Worm (Caenorhabditis elegans) whole organism, early embryonic: ENCODE measurements around the gene F22E5.13.
"Not testable (repeated sequence)": the region's sequence is repeated elsewhere in the genome, so short reads cannot be mapped to it uniquely, and the experiment has no call there.

Experiments used
- B0310.2 ChIP-seq: sonication (generic microtip); optimal IDR thresholded peaks from 2 replicates; lab custom pipeline; 2016; ENCODE audit warnings: mild to moderate bottlenecking, missing genetic modification characterization, missing compliant biosample characterization
- F13C5.2 ChIP-seq: sonication (generic microtip); optimal IDR thresholded peaks from 2 replicates; lab custom pipeline; 2017; ENCODE audit warnings: mild to moderate bottlenecking, missing genetic modification characterization, inconsistent platforms, missing compliant biosample characterization
- aly-1 ChIP-seq: sonication (generic microtip); optimal IDR thresholded peaks from 2 replicates; lab custom pipeline; 2016; ENCODE audit warnings: missing genetic modification characterization, missing compliant biosample characterization
- ama-1 ChIP-seq: fragments of 150-350 bp; optimal IDR thresholded peaks from 2 replicates; lab custom pipeline; 2014
- ceh-13 ChIP-seq: fragments of 200-800 bp; sonication (Bioruptor generic); optimal IDR thresholded peaks from 2 replicates; lab custom pipeline; 2018; ENCODE audit warnings: mild to moderate bottlenecking, missing genetic modification characterization, missing compliant biosample characterization
- ceh-36 ChIP-seq: sonication (generic microtip); optimal IDR thresholded peaks from 2 replicates; lab custom pipeline; 2016; ENCODE audit warnings: missing genetic modification characterization, inconsistent platforms, missing compliant biosample characterization
- ets-7 ChIP-seq: sonication (generic microtip); optimal IDR thresholded peaks from 2 replicates; lab custom pipeline; 2016; ENCODE audit warnings: missing genotype, missing genetic modification characterization, missing compliant biosample characterization
- flt-1 ChIP-seq: fragments of 200-800 bp; sonication (Bioruptor generic); IDR thresholded peaks from 2 replicates; pipeline ENCODE4 v1.3.6; 2022; ENCODE audit warnings: missing genetic modification characterization, missing compliant biosample characterization
- hmbx-1 ChIP-seq: sonication (generic microtip); optimal IDR thresholded peaks from 2 replicates; lab custom pipeline; 2016; ENCODE audit warnings: mild to moderate bottlenecking, missing genetic modification characterization, missing compliant biosample characterization
- hmg-4 ChIP-seq: fragments of 200-800 bp; sonication (Bioruptor generic); optimal IDR thresholded peaks from 2 replicates; lab custom pipeline; 2018; ENCODE audit warnings: mild to moderate bottlenecking, missing genetic modification characterization, missing compliant biosample characterization
- hnd-1 ChIP-seq: sonication (generic microtip); optimal IDR thresholded peaks from 2 replicates; lab custom pipeline; 2016; ENCODE audit warnings: missing genetic modification characterization, missing compliant biosample characterization
- pes-1 ChIP-seq: fragments of 200-800 bp; sonication (Bioruptor generic); IDR thresholded peaks from 2 replicates; pipeline ENCODE4 v1.3.6; 2022; ENCODE audit warnings: missing genetic modification reagents, missing genetic modification characterization, missing compliant biosample characterization
- scrt-1 ChIP-seq: fragments of 200-800 bp; sonication (Bioruptor generic); IDR thresholded peaks from 2 replicates; pipeline ENCODE4 v1.3.6; 2022; ENCODE audit warnings: missing genetic modification characterization, missing compliant biosample characterization
- sea-1 ChIP-seq: fragments of 200-800 bp; sonication (Bioruptor generic); conservative IDR thresholded peaks from 2 replicates; pipeline ENCODE4 v1.3.6; 2022; ENCODE audit warnings: missing genetic modification characterization, missing compliant biosample characterization
- tbx-11 ChIP-seq: fragments of 200-800 bp; sonication (Bioruptor generic); IDR thresholded peaks from 2 replicates; pipeline ENCODE4 v1.3.6; 2022; ENCODE audit warnings: missing genetic modification characterization, missing compliant biosample characterization
- tbx-37 ChIP-seq: fragments of 200-800 bp; sonication (Bioruptor generic); conservative IDR thresholded peaks from 2 replicates; pipeline ENCODE4 v1.3.6; 2022; ENCODE audit warnings: missing genetic modification reagents, missing genetic modification characterization, missing compliant biosample characterization
- tra-4 ChIP-seq: sonication (generic microtip); optimal IDR thresholded peaks from 2 replicates; lab custom pipeline; 2017; ENCODE audit warnings: missing genetic modification characterization, missing compliant biosample characterization

F22E5.13 gene

DNA sequence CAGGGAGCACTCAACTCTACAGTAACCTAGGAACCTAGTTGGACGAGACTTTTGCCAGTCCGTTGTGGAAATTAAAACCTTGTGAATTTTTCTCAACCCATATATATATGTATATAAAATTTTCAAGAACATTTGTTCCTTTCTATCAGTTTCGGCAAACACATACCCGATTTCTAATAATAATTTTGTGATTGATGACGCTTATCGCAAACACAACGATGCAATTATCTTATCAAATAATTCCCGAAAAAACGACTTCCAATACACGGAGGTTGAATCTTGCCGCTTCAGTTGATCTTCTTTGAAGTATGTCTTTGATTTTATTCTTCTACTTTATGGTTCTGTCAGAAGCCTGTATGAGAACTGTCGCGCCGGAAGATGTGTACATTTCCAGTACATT, 15.6 kb upstream of the F22E5.13 start, which contains the start of gene F22E5.2:
F22E5.2 (plus strand) TSS at position 301 of the 400 bp plus-strand sequence.
- TF ChIP-seq ceh-36 (tag; lab: Kevin White, UChicago); F13C5.2 (tag; lab: Kevin White, UChicago); sea-1 (GFP tag; lab: Robert Waterston, UW): not testable (repeated sequence)

DNA sequence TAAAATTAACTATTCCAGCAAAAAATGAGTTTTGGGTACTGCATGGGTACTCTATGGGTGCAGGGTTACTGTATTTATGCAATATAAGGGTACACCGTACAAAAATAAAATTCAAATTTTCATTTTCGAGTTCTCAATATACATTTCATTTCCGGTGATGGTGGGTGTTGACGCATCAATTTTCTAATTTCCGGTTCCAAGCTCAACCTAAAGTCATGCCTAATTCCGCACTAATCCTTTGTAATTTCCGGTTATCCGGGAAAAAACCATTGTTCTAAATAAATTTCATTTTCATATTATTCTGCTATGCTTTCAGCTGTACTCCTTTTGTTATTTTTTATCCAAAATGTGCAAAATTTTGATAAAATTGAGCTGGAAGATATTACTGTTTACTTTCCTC, 9.9 kb upstream of the F22E5.13 start, which contains the start of gene gcy-21:
gcy-21 (plus strand) TSS at position 301 of the 400 bp plus-strand sequence.
- no peak for TF ChIP-seq scrt-1 (GFP tag; lab: Robert Waterston, UW)

DNA sequence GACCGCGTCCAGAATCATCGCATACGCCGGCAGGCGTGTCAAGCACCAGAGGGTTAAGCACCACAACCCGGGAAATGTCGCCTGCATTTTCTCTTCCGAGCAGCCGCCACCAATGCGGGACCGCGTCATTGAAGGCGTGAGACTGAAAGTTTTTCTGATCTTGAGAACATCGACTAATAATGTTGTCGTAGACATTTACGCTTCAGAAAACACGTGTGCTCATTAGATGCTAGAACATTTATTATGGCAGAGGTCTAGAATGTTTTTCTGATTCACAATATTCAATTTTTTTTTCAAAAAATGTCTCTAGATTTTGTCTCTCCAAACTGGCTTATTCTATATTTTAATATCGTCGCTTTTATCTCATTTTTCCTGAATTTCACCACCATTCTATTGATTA, 7.2 kb upstream of the F22E5.13 start, which contains the start of gene sri-47:
sri-47 (plus strand) TSS at position 301 of the 400 bp plus-strand sequence.
- TF ChIP-seq scrt-1 (GFP tag; lab: Robert Waterston, UW) (no peak), ceh-13 (GFP tag; lab: Kevin White, UChicago) (no peak), B0310.2 (tag; lab: Kevin White, UChicago) (no peak), hnd-1 (tag; lab: Kevin White, UChicago) (no peak), ceh-36 (tag; lab: Kevin White, UChicago) (no peak), hmbx-1 (no peak), tra-4 (no peak), ama-1 (lab: Kevin White, UChicago) (no peak), flt-1 (no peak), pes-1 (GFP tag; lab: Robert Waterston, UW) (no peak)

DNA sequence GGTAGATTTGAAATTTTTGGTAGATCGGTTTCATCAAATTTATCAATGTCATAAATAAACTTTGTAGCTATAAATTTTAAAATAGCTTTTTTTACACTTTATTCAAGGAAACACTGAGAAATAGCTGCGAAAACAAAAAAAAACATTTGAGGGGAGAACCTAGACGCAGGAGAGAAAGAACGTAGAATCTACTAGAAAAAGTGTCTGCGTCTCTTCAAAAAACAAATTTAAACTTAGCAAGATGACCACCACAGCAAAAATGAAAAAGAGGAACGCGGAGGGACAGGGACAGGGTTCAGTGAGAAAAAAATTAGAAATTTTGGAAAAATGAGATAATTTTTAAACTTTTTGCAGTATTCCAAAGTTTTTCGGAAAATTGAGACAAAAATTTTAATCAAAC, 424 bp downstream of the F22E5.13 start:
- TF ChIP-seq tbx-37 (GFP tag; lab: Robert Waterston, UW) (no peak), hmbx-1 (no peak), hnd-1 (tag; lab: Kevin White, UChicago) (no peak), pes-1 (GFP tag; lab: Robert Waterston, UW) (no peak), ets-7 (tag; lab: Kevin White, UChicago) (no peak), tbx-11 (GFP tag; lab: Robert Waterston, UW) (no peak), F13C5.2 (tag; lab: Kevin White, UChicago) (no peak), tra-4 (no peak), B0310.2 (tag; lab: Kevin White, UChicago) (no peak), scrt-1 (GFP tag; lab: Robert Waterston, UW) (no peak), ceh-13 (GFP tag; lab: Kevin White, UChicago) (no peak), hmg-4 (GFP tag; lab: Kevin White, UChicago) (no peak), flt-1 (no peak), aly-1 (tag; lab: Kevin White, UChicago) (no peak), sea-1 (GFP tag; lab: Robert Waterston, UW) (no peak), ceh-36 (tag; lab: Kevin White, UChicago) (no peak), ama-1 (lab: Kevin White, UChicago) (no peak)

DNA sequence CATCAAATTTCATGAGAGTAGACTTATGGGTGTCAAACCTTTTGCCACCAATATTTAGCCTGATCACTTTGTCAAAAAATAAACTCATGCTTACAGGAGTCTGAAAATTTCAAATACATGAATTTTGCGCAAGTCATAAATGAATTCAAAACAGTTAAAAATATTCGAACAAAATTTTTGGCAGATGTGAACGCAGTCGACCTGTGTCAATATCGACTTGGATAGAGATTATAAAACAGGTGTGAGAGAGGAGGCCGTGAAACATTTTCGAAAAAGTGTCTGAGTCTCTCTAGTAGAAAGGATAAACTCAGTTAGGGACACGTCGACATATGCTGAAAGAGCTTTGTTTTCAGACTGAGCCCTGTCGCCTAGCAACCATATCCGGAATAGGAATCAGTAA, 2.7 kb downstream of the F22E5.13 start, which contains the start of gene F22E5.12:
F22E5.12 (minus strand) TSS at position 101 of the 400 bp plus-strand sequence.
- not testable (repeated sequence) for TF ChIP-seq ceh-36 (tag; lab: Kevin White, UChicago); ama-1 (lab: Kevin White, UChicago); pes-1 (GFP tag; lab: Robert Waterston, UW)

DNA sequence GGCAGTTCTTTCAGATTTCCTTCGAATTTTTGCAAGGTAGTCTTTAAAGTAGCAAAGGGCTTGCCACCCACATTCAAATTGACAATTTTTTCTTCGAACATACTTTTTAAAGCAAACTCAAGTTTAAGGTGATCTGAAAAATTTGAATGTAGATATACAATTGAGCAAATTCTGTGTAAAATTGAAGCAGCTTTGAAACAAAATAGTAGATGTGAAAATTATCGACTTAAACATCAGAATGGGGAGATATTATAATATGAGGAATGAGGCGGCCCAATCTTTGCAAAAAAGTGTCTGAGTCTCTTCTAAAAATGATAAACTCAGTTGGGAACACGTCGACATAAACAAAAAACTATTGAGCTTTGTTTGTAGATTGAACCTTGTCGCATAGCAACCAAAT, 4.9 kb downstream of the F22E5.13 start, which contains the start of gene F22E5.11:
F22E5.11 (minus strand) TSS at position 101 of the 400 bp plus-strand sequence.
- TF ChIP-seq sea-1 (GFP tag; lab: Robert Waterston, UW) = no peak
- no peak for TF ChIP-seq hmg-4 (GFP tag; lab: Kevin White, UChicago)
- no peak for TF ChIP-seq B0310.2 (tag; lab: Kevin White, UChicago)
- no peak for TF ChIP-seq aly-1 (tag; lab: Kevin White, UChicago)

DNA sequence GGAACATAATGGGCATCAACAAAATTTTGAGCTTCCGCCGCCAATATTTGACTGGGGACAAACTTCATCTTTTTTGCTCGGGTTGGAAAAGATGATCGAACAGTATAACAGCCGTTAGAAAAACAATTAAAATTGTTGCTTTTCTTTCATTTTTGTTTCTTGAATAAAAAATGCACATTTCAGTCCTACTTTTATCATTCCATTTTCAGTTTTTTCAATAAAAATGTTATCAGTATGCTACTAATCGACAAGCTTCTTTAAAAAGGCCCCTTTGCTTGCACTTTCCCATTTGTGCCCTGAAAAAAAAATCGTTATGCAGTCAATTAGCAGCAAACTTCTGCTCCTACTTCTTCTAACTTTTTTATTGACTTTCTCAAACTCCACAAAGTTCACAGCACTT, 7.7 kb downstream of the F22E5.13 start, which contains the start of gene F22E5.7:
F22E5.7 (plus strand) TSS at position 301 of the 400 bp plus-strand sequence.
- TF ChIP-seq hmg-4 (GFP tag; lab: Kevin White, UChicago) = no peak
- TF ChIP-seq aly-1 (tag; lab: Kevin White, UChicago) = no peak
- no peak for TF ChIP-seq B0310.2 (tag; lab: Kevin White, UChicago)
- no peak for TF ChIP-seq tra-4
- no peak for TF ChIP-seq tbx-37 (GFP tag; lab: Robert Waterston, UW)
- TF ChIP-seq ama-1 (lab: Kevin White, UChicago) = no peak
- no peak for TF ChIP-seq ets-7 (tag; lab: Kevin White, UChicago)
- no peak for TF ChIP-seq hmbx-1
- TF ChIP-seq scrt-1 (GFP tag; lab: Robert Waterston, UW) = no peak
- TF ChIP-seq F13C5.2 (tag; lab: Kevin White, UChicago) = no peak
- no peak for TF ChIP-seq hnd-1 (tag; lab: Kevin White, UChicago)
- TF ChIP-seq ceh-13 (GFP tag; lab: Kevin White, UChicago) = no peak
- no peak for TF ChIP-seq tbx-11 (GFP tag; lab: Robert Waterston, UW)
- TF ChIP-seq flt-1 = no peak
- TF ChIP-seq sea-1 (GFP tag; lab: Robert Waterston, UW) = no peak

DNA sequence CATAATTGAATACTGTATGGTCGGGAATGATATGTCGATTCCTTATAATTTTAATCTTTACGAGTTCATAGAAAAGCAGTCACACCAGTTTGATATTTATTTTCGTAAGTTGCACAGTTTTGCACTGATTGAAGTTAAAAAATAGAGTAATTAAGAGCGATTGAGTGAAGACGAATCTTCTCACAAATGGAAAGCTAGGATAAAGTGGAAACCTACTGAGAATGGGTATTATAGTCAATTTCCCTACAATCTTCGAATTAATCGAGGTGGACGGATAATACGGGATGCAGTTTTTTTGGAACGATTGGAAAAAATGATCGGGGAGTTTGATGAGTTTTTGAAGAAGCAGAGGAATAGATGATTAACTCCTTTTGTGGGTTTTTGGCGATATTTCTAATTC, 8.5 kb downstream of the F22E5.13 start, which contains the start of gene F22E5.23:
F22E5.23 (plus strand) TSS at position 301 of the 400 bp plus-strand sequence.
- TF ChIP-seq sea-1 (GFP tag; lab: Robert Waterston, UW) (no peak), ceh-13 (GFP tag; lab: Kevin White, UChicago) (no peak), tra-4 (no peak), hnd-1 (tag; lab: Kevin White, UChicago) (no peak), F13C5.2 (tag; lab: Kevin White, UChicago) (no peak), hmbx-1 (no peak), B0310.2 (tag; lab: Kevin White, UChicago) (no peak), pes-1 (GFP tag; lab: Robert Waterston, UW) (no peak), aly-1 (tag; lab: Kevin White, UChicago) (no peak), scrt-1 (GFP tag; lab: Robert Waterston, UW) (no peak), ama-1 (lab: Kevin White, UChicago) (no peak), ceh-36 (tag; lab: Kevin White, UChicago) (no peak), tbx-11 (GFP tag; lab: Robert Waterston, UW) (no peak), ets-7 (tag; lab: Kevin White, UChicago) (no peak), flt-1 (no peak), hmg-4 (GFP tag; lab: Kevin White, UChicago) (no peak), tbx-37 (GFP tag; lab: Robert Waterston, UW) (no peak)
